Worm (Caenorhabditis elegans) whole organism, L4/young adult: ENCODE data around the gene C28G1.6.

ENCODE experiments used
- W03F9.2 ChIP-seq: fragments of 150-350 bp; optimal IDR thresholded peaks from 2 replicates; lab custom pipeline; 2014; ENCODE audit warnings: missing biosample characterization, missing genetic modification characterization
- dao-5 ChIP-seq: sonication (generic microtip); optimal IDR thresholded peaks from 2 replicates; lab custom pipeline; 2016; ENCODE audit warnings: missing genotype, missing genetic modification characterization, moderate library complexity, missing compliant biosample characterization
- him-1 ChIP-seq: sonication (generic microtip); optimal IDR thresholded peaks from 2 replicates; lab custom pipeline; 2016; ENCODE audit warnings: missing genotype, missing genetic modification reagents, missing genetic modification characterization, missing compliant biosample characterization

The C28G1.6 gene

DNA sequence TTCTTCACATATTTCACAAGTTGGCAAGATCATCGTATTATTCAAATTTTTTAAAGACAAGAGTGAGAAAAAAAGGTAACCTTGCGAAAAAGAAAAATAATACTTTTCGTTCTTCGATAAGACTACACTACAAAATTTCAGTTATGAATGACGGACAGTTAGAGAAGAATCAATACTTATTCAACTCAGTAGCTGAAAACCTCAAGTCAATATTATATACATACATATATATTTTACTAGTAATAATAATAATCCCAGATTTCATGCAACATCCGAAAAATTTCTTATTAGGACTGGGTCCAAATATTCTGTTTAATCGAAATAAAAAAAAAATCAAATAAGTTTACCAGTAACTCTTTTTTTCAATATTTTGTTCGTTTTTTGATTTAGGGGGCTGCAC is at the start of gene C28G1.6:
Gene C28G1.6, minus strand, starts transcription at position 101 of the 400 bp plus-strand sequence.
- TF ChIP-seq W03F9.2 (tag; lab: Kevin White, UChicago) (no peak), him-1 (tag; lab: Kevin White, UChicago) (no peak), dao-5 (tag; lab: Kevin White, UChicago) (no peak)

DNA sequence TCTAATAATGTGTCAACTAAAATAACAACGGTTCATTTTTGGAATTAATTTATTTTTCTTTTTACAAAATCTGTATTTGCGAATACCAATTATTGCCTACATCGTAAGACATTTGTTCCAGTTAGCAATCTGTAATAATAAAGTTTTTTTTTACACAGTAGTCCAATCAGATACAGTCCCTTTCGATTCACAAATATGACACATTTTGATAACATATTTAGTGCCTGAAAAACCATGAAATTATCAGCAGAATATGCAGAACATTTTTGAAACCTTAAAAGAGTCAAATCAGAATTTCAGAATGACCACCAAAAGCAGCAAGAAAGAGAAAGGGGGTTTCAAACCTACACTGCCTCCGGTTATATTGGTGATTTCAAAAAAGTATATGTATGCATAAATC is 48.3 kb upstream of the C28G1.6 start, which contains the start of gene C06E2.2:
Gene C06E2.2, plus strand, starts transcription at position 301 of the 400 bp plus-strand sequence.
- no peak for TF ChIP-seq W03F9.2 (tag; lab: Kevin White, UChicago)
- no peak for TF ChIP-seq dao-5 (tag; lab: Kevin White, UChicago)
- TF ChIP-seq him-1 (tag; lab: Kevin White, UChicago) = no peak

DNA sequence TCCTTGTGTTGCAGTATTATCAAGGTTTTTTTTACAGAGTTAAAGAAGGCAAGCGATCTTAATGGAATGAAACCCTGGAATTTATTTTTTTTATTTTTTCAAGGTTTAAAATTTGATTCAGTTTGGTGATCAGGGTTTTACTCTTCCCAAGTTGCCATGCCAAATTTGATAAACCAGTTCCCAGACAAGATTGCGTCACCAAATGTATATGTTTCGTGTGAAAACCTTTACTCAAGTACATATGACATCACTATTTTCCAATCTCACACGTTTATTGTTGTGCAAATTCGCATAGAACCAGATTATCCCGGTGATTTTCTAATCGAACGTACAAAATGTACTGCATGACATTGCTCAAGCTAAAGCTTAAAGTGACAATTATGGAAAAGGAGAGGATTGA is 47.6 kb upstream of the C28G1.6 start:
- no peak for TF ChIP-seq him-1 (tag; lab: Kevin White, UChicago)
- no peak for TF ChIP-seq dao-5 (tag; lab: Kevin White, UChicago)
- TF ChIP-seq W03F9.2 (tag; lab: Kevin White, UChicago) = no peak

DNA sequence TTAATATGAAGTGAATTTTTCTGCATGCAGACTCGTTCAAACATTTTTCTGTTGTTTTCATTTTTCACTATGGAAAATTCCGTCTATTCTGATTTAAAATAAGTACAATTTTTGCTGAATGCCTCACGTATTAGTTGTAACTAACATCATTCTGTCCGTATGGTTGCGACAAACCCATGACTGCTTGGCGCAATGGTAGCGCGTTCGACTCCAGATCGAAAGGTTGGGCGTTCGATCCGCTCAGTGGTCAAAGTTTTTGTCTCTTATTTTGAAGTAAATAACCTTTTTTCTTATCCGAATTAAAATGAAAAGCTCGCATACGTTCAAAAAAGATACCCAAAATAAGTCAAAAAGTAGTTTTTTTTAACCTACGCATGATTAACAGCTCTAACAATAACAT is 46.1 kb upstream of the C28G1.6 start:
- TF ChIP-seq W03F9.2 (tag; lab: Kevin White, UChicago) (no peak), dao-5 (tag; lab: Kevin White, UChicago) (no peak), him-1 (tag; lab: Kevin White, UChicago) (no peak)

ce11 chrX:8875867-8876266 is 44.8 kb upstream of the C28G1.6 start:
- TF ChIP-seq dao-5 (tag; lab: Kevin White, UChicago) = no peak
- TF ChIP-seq him-1 (tag; lab: Kevin White, UChicago) = no peak
- TF ChIP-seq W03F9.2 (tag; lab: Kevin White, UChicago) = no peak

ce11 chrX:8874748-8875147 is 43.7 kb upstream of the C28G1.6 start, which contains the start of gene C06E2.1:
TSS of gene C06E2.1 (minus strand) at chrX:8874848.
- TF ChIP-seq him-1 (tag; lab: Kevin White, UChicago) (no peak), W03F9.2 (tag; lab: Kevin White, UChicago) (no peak), dao-5 (tag; lab: Kevin White, UChicago) (no peak)

DNA sequence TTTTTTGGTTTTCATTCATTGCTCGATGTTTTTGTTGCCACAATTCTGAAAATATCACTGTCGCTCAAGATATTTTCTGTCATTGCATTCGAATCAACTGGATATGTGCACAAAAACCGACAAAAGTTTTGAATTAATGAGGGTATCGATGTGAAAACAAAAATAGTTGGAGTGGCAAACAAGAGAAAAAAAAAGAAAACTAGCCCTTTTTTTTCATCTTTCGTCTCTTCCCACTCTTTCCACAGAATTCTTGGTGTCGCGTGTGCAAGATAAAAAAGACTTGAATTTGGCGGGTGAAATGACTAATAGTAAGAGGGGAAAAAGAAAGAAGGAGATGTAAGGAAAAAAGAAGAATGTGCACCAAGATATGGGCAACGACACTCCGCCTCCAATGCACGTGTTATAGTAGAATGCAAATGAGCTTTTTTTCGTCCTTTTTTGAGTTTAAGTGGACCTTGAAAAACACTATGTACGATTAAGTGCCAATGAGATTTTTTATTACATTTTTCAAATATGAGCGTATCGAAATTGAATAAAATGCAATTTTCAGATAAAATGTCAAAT is 38.1 kb upstream of the C28G1.6 start, which contains the start of the genes ubc-22 and ubc-21:
Gene ubc-22, minus strand, starts transcription at position 51 of the 564 bp plus-strand sequence.
Gene ubc-21, plus strand, starts transcription at position 514 of the 564 bp plus-strand sequence.
- TF ChIP-seq him-1 (tag; lab: Kevin White, UChicago) = no peak

ce11 chrX:8866563-8866962 is 35.5 kb upstream of the C28G1.6 start, which contains the start of gene ins-9:
TSS of gene ins-9 (minus strand) at chrX:8866663.
- TF ChIP-seq him-1 (tag; lab: Kevin White, UChicago) = no peak
- TF ChIP-seq W03F9.2 (tag; lab: Kevin White, UChicago) = no peak

- no peak for TF ChIP-seq dao-5 (tag; lab: Kevin White, UChicago)
- TF ChIP-seq him-1 (tag; lab: Kevin White, UChicago) = no peak
- TF ChIP-seq W03F9.2 (tag; lab: Kevin White, UChicago) = no peak
Measured at ce11 chrX:8860958-8861357, 29.9 kb upstream of the C28G1.6 start, which contains the start of gene C06E2.9. TSS of gene C06E2.9 (plus strand) at chrX:8861258.

- no peak for TF ChIP-seq him-1 (tag; lab: Kevin White, UChicago)
- no peak for TF ChIP-seq W03F9.2 (tag; lab: Kevin White, UChicago)
- no peak for TF ChIP-seq dao-5 (tag; lab: Kevin White, UChicago)
Measured at ce11 chrX:8859538-8859937, 28.5 kb upstream of the C28G1.6 start.

DNA sequence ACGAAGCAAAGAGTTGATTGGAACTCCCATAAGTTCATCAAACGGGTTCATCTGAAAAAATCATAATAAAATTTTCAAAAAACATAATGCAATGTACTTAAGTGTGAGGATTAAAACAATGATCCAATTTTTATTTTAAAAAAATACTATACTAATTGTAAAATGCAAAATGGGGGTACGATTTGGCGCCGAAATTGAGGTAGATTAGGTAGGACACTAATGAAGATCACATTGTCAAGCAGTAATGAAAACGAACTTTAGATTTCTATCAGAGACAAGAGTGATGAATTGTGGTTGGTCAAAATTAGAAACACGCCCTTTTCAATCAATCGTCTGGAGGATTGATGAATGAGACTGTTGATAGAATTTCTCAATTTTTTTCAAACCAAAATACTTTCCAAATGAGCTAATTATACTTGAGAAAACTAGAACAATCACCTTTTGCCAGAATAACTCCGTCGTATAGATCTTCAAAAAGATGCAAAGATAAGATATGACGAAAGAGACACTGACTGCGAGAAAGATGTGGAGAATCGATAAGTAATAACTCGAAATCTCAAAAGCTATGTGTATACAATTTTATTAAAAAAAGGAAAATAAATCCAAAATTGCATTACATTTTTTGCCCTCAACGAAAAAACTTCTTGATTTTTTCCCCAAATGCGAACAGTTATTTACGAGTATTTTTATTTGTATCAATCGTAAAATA is 27.0 kb upstream of the C28G1.6 start, which contains the start of gene C06E2.5:
Gene C06E2.5, minus strand, starts transcription at position 51 of the 709 bp plus-strand sequence.
- TF ChIP-seq him-1 (tag; lab: Kevin White, UChicago) (no peak), W03F9.2 (tag; lab: Kevin White, UChicago) (no peak), dao-5 (tag; lab: Kevin White, UChicago) (no peak)

DNA sequence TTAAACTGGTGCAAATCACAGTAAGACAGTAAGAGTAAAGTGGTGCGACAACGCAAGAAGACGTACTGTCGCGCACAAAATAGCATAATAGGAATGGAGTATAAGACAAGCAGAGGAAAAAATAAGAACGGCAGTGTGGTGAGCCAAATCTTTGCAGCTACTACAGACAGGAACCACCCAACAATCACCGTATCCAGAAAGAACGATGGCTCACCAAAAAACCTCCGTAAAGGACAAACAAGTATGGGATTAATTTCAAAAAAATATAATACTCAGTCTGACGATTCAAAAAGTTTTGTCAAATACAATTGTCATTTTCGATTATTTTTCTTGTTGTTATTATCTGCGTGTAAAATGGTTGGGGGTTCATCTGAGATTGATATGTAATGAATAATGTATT is 23.3 kb upstream of the C28G1.6 start:
- TF ChIP-seq W03F9.2 (tag; lab: Kevin White, UChicago) = no peak
- no peak for TF ChIP-seq dao-5 (tag; lab: Kevin White, UChicago)
- TF ChIP-seq him-1 (tag; lab: Kevin White, UChicago) = no peak

DNA sequence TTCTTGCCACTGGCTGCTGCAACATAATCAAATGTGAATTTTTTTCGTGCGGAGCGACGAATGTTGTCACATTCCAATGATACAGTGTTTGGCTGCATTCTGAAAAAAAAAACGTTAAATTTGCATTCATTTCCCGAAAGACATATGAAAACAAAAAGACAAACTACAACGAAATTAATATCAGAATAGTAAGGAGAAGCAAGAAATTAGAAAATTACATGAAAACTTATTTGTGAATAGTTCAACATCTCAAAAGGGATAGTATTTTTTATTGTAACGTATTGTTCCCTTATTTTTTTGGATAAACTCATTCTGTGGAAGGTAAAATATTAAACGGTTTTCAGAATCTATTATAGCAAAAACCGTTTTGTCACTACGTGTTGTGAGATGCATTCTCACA is 22.5 kb upstream of the C28G1.6 start, which contains the start of gene sprp-4:
Gene sprp-4, minus strand, starts transcription at position 101 of the 400 bp plus-strand sequence.
- no peak for TF ChIP-seq him-1 (tag; lab: Kevin White, UChicago)
- TF ChIP-seq dao-5 (tag; lab: Kevin White, UChicago) = no peak
- no peak for TF ChIP-seq W03F9.2 (tag; lab: Kevin White, UChicago)
